Fruit fly (Drosophila melanogaster): ENCODE results near the gene CG46306.
A peak's percentile ranks its signal among the peaks of the same experiment; 100 is the strongest.

CG46306 gene

dm6 chrX:16783141-16783715, 52.1 kb downstream of the CG46306 start, which contains the start of gene if:
if (minus strand) TSS chrX:16783434.
- no peak for TF ChIP-seq CG17801 (GFP tag; optimal IDR thresholded peaks at IDR 0.05; ENCODE audit: partially characterized antibody)

dm6 chrX:16782175-16782916, 53.0 kb downstream of the CG46306 start:
- no peak for TF ChIP-seq CG17801 (GFP tag; optimal IDR thresholded peaks at IDR 0.05; ENCODE audit: partially characterized antibody)

dm6 chrX:16781055-16781454, 54.3 kb downstream of the CG46306 start:
- TF ChIP-seq CG17801 (GFP tag; optimal IDR thresholded peaks at IDR 0.05; ENCODE audit: partially characterized antibody), result no peak

dm6 chrX:16780244-16780643, 55.1 kb downstream of the CG46306 start:
- peak; percentile 75 for TF ChIP-seq CG17801 (GFP tag; optimal IDR thresholded peaks at IDR 0.05; ENCODE audit: partially characterized antibody)

dm6 chrX:16778138-16778672, 57.1 kb downstream of the CG46306 start:
- TF ChIP-seq CG17801 (GFP tag; optimal IDR thresholded peaks at IDR 0.05; ENCODE audit: partially characterized antibody), result no peak

Data from ovary, adult (tissue).